Fruit fly (Drosophila melanogaster): ENCODE results near the gene slp2.

slp2 gene

DNA sequence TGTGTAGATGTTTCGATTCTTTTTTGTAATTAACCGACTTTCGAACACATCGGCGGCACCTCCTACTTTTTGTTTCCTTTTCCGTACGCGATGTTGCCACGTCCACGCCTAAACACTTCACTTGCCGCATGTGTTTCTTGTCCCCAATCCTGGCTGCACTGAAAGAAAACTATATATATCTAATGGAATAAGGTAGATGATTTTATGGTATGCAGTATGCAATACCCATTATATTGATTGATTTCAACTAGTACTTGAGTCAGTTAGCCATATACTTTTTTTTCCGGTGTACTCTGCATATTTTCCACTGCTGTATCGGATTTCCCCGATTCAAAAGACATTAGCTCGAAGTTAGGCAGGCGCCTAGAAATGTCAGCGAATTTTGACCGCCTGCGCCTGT is 17.7 kb upstream of the slp2 start (continued):
- TF ChIP-seq fd3F (GFP tag; optimal IDR thresholded peaks at IDR 0.05): no peak
- TF ChIP-seq CG12299 (tag; optimal IDR thresholded peaks at IDR 0.05): no peak
- TF ChIP-seq emc (GFP tag; optimal IDR thresholded peaks at IDR 0.05): no peak
- TF ChIP-seq ash1 (GFP tag; optimal IDR thresholded peaks at IDR 0.05): no peak
- no peak for TF ChIP-seq Doc2 (GFP tag; IDR thresholded peaks at IDR 0.05)
- no peak for TF ChIP-seq CG6791 (GFP tag; IDR thresholded peaks at IDR 0.05; ENCODE audit: partially characterized antibody)
- no peak for TF ChIP-seq mirr (GFP tag; optimal IDR thresholded peaks at IDR 0.05)
- no peak for TF ChIP-seq Atf6 (GFP tag; IDR thresholded peaks at IDR 0.05)
- no peak for TF ChIP-seq CG15514 (GFP tag; optimal IDR thresholded peaks at IDR 0.05)
- no peak for TF ChIP-seq CTCF (GFP tag; optimal IDR thresholded peaks at IDR 0.05)
- TF ChIP-seq pho (GFP tag; optimal IDR thresholded peaks at IDR 0.05): no peak
- TF ChIP-seq CG12769 (tag; optimal IDR thresholded peaks at IDR 0.05): no peak
- TF ChIP-seq CG10147 (GFP tag; optimal IDR thresholded peaks at IDR 0.05): no peak
- TF ChIP-seq gfzf (GFP tag; optimal IDR thresholded peaks at IDR 0.05): no peak
- TF ChIP-seq Sry-β (GFP tag; optimal IDR thresholded peaks at IDR 0.05): no peak
- TF ChIP-seq odd (GFP tag; optimal IDR thresholded peaks at IDR 0.05): no peak
- no peak for TF ChIP-seq CG7786 (GFP tag; optimal IDR thresholded peaks at IDR 0.05)
- no peak for TF ChIP-seq CG11085 (GFP tag; IDR thresholded peaks at IDR 0.05)
- TF ChIP-seq sr (GFP tag; IDR thresholded peaks at IDR 0.05): no peak
- peak; percentile 38 for TF ChIP-seq Ssrp (tag; optimal IDR thresholded peaks at IDR 0.05)
- no peak for TF ChIP-seq CG17568 (GFP tag; optimal IDR thresholded peaks at IDR 0.05)
- TF ChIP-seq Poxn (GFP tag; IDR thresholded peaks at IDR 0.05): no peak
- TF ChIP-seq CG10209 (GFP tag; optimal IDR thresholded peaks at IDR 0.05): peak; percentile 17
- TF ChIP-seq C15 (GFP tag; IDR thresholded peaks at IDR 0.05): no peak
- TF ChIP-seq CG18764 (GFP tag; optimal IDR thresholded peaks at IDR 0.05): no peak
- no peak for TF ChIP-seq so (GFP tag; IDR thresholded peaks at IDR 0.05)
- TF ChIP-seq Sox100B (GFP tag; optimal IDR thresholded peaks at IDR 0.05): no peak
- no peak for TF ChIP-seq Fer1 (GFP tag; optimal IDR thresholded peaks at IDR 0.05)
- TF ChIP-seq CG17385 (GFP tag; optimal IDR thresholded peaks at IDR 0.05): no peak
- TF ChIP-seq CG10431 (GFP tag; optimal IDR thresholded peaks at IDR 0.05): no peak
- no peak for TF ChIP-seq da (GFP tag; optimal IDR thresholded peaks at IDR 0.05)
- no peak for TF ChIP-seq CG13123 (GFP tag; optimal IDR thresholded peaks at IDR 0.05)
- TF ChIP-seq D (optimal IDR thresholded peaks at IDR 0.05): no peak
- peak; percentile 3 for TF ChIP-seq D (GFP tag; optimal IDR thresholded peaks at IDR 0.05)
- TF ChIP-seq ERR (GFP tag; optimal IDR thresholded peaks at IDR 0.05): no peak
- no peak for TF ChIP-seq rib (GFP tag; IDR thresholded peaks at IDR 0.05)
- no peak for TF ChIP-seq CG1832 (GFP tag; optimal IDR thresholded peaks at IDR 0.05)
- no peak for TF ChIP-seq Max (GFP tag; optimal IDR thresholded peaks at IDR 0.05)
- TF ChIP-seq CG8359 (GFP tag; optimal IDR thresholded peaks at IDR 0.05; ENCODE audit: borderline replicate concordance): no peak
- TF ChIP-seq org-1 (GFP tag; optimal IDR thresholded peaks at IDR 0.05): no peak
- no peak for TF ChIP-seq en (GFP tag; optimal IDR thresholded peaks at IDR 0.05)
- no peak for TF ChIP-seq psq (GFP tag; optimal IDR thresholded peaks at IDR 0.05)
- TF ChIP-seq CG11696 (GFP tag; IDR thresholded peaks at IDR 0.05): no peak
- no peak for TF ChIP-seq CG11723 (GFP tag; optimal IDR thresholded peaks at IDR 0.05)
- TF ChIP-seq jigr1 (GFP tag; IDR thresholded peaks at IDR 0.05): no peak
- TF ChIP-seq mld (GFP tag; IDR thresholded peaks at IDR 0.05; ENCODE audit: partially characterized antibody): no peak
- TF ChIP-seq bbx (GFP tag; IDR thresholded peaks at IDR 0.05; ENCODE audit: partially characterized antibody): no peak
- TF ChIP-seq zen2 (GFP tag; IDR thresholded peaks at IDR 0.05; ENCODE audit: partially characterized antibody): no peak
- no peak for TF ChIP-seq fru (optimal IDR thresholded peaks at IDR 0.05)
- no peak for TF ChIP-seq Fer3 (tag; optimal IDR thresholded peaks at IDR 0.05)
- peak; percentile 81 for TF ChIP-seq dmrt11E (tag; optimal IDR thresholded peaks at IDR 0.05)
- TF ChIP-seq p53 (GFP tag; optimal IDR thresholded peaks at IDR 0.05): no peak
- TF ChIP-seq zen (tag; optimal IDR thresholded peaks at IDR 0.05): peak; percentile 74
